Worm (Caenorhabditis elegans): ENCODE data around the gene T09F3.2.

DNA sequence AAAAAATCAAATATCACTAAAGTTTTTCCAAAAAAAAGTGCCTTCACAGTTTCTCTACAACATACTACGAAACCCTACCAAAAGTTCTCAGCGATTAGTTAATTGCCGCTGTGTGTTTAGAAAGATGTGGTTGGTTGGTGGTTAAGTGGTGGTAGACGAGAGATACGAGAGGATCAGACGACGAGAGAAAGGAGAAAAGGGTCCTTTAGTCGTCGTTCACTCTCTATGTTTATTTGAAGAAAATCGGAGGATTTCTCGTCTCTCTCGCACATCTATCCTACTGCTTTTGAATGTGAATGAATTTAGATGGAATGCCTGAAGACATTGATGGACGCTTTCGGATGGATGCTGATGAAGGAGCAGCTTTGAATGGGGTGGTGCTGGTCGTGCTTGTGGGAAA is 20.1 kb upstream of the T09F3.2 start:
- TF ChIP-seq tab-1 (GFP tag; IDR thresholded peaks at IDR 0.05) (no peak), T22C8.4 (GFP tag; IDR thresholded peaks at IDR 0.05) (no peak), ztf-29 (GFP tag; IDR thresholded peaks at IDR 0.05) (no peak), ztf-23 (GFP tag; IDR thresholded peaks at IDR 0.05) (no peak), med-1 (GFP tag; optimal IDR thresholded peaks at IDR 0.05; ENCODE audit: insufficient read depth) (no peak), flt-1 (GFP tag; IDR thresholded peaks at IDR 0.05) (no peak)

Measured in whole organism, midembryonic.